Fruit fly (Drosophila melanogaster): ENCODE data around the gene beta-PheRS.

beta-PheRS gene

DNA sequence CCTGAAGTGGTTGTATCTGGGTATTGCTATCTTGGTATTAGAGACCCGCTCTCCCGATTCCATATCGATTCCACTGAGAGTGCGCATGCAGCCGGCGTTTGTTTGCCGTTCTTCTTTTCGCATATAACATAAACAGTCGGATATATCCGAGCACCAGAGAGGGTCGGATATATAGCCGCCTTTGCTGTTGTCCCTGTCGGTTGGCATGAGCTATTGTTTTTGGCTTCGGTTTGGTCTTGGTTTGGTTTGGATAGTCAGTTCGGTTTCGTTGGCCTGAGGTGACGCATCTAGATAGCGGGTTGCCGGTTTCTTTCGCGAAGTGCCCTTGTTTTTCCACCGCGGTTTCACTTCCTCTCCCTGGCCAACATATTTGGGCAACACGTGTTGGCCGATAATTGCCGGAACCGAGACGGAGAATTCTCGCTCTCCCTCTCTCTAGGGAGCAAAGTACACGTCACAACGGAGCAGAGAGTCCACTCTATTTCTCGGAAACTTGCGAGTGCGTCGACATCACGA is 20.4 kb upstream of the beta-PheRS start, which contains the start of gene Orct2 (continued):
- TF ChIP-seq fu2 (GFP tag; optimal IDR thresholded peaks at IDR 0.05) (no peak), CG1603 (tag; optimal IDR thresholded peaks at IDR 0.05) (no peak), Taf1 (GFP tag; IDR thresholded peaks at IDR 0.05) (no peak), CG11456 (GFP tag; IDR thresholded peaks at IDR 0.05) (no peak), chinmo (GFP tag; IDR thresholded peaks at IDR 0.05; ENCODE audit: partially characterized antibody) (peak; percentile 90; the same call in 3 of the 4 replicates), HmgD (GFP tag; optimal IDR thresholded peaks at IDR 0.05) (no peak), crol (GFP tag; IDR thresholded peaks at IDR 0.05) (peak; percentile 84), Stat92E (GFP tag; optimal IDR thresholded peaks at IDR 0.05) (peak in 1 of 3 experiments; percentile 4), CG4360 (GFP tag; IDR thresholded peaks at IDR 0.05) (no peak), CG11247 (GFP tag; IDR thresholded peaks at IDR 0.05) (no peak), lbe (GFP tag; optimal IDR thresholded peaks at IDR 0.05) (no peak), Hr3 (GFP tag; optimal IDR thresholded peaks at IDR 0.05) (no peak), mam (GFP tag; optimal IDR thresholded peaks at IDR 0.05) (no peak), lola (GFP tag; optimal IDR thresholded peaks at IDR 0.05) (no peak), D19B (GFP tag; optimal IDR thresholded peaks at IDR 0.05) (no peak), CG4617 (GFP tag; optimal IDR thresholded peaks at IDR 0.05; ENCODE audit: borderline replicate concordance) (no peak), CG10959 (GFP tag; IDR thresholded peaks at IDR 0.05) (no peak), Sox100B (GFP tag; optimal IDR thresholded peaks at IDR 0.05) (no peak), CG16863 (GFP tag; optimal IDR thresholded peaks at IDR 0.05) (no peak), CG13775 (GFP tag; optimal IDR thresholded peaks at IDR 0.05) (no peak), CG11695 (GFP tag; IDR thresholded peaks at IDR 0.05) (no peak), Pdp1 (GFP tag; optimal IDR thresholded peaks at IDR 0.05) (peak in 1 of 2 experiments; percentile 9), CG4730 (GFP tag; IDR thresholded peaks at IDR 0.05) (no peak), vfl (GFP tag; optimal IDR thresholded peaks at IDR 0.05) (no peak), her (GFP tag; optimal IDR thresholded peaks at IDR 0.05) (peak; percentile 8), CG7745 (tag; optimal IDR thresholded peaks at IDR 0.05) (no peak), CG12236 (GFP tag; optimal IDR thresholded peaks at IDR 0.05) (no peak), CG15696 (tag; optimal IDR thresholded peaks at IDR 0.05) (peak; percentile 16), NfI (GFP tag; optimal IDR thresholded peaks at IDR 0.05) (no peak), CG14710 (tag; optimal IDR thresholded peaks at IDR 0.05) (no peak), CG10543 (GFP tag; optimal IDR thresholded peaks at IDR 0.05) (peak; percentile 88), Ptx1 (GFP tag; IDR thresholded peaks at IDR 0.05) (no peak), CG31441 (GFP tag; IDR thresholded peaks at IDR 0.05) (no peak), CG10209 (GFP tag; optimal IDR thresholded peaks at IDR 0.05) (no peak), caup (GFP tag; optimal IDR thresholded peaks at IDR 0.05; ENCODE audit: severe bottlenecking) (peak; percentile 39), fd3F (GFP tag; optimal IDR thresholded peaks at IDR 0.05) (no peak), Fer1 (GFP tag; optimal IDR thresholded peaks at IDR 0.05) (peak; percentile 68), CG17186 (GFP tag; optimal IDR thresholded peaks at IDR 0.05) (no peak), tup (GFP tag; optimal IDR thresholded peaks at IDR 0.05) (no peak), Awh (GFP tag; IDR thresholded peaks at IDR 0.05) (no peak), ab (GFP tag; optimal IDR thresholded peaks at IDR 0.05) (no peak), Oli (tag; optimal IDR thresholded peaks at IDR 0.05) (no peak), Adf1 (GFP tag; IDR thresholded peaks at IDR 0.05) (peak; percentile 26; the same call in 1 of the 2 replicates), Doc3 (GFP tag; IDR thresholded peaks at IDR 0.05; ENCODE audit: partially characterized antibody) (no peak), CG31224 (GFP tag; IDR thresholded peaks at IDR 0.05) (no peak), Drgx (GFP tag; IDR thresholded peaks at IDR 0.05) (peak; percentile 35; the same call in 1 of the 2 replicates), CG2678 (tag; optimal IDR thresholded peaks at IDR 0.05) (no peak), CG12659 (GFP tag; optimal IDR thresholded peaks at IDR 0.05) (peak; percentile 1), CG12744 (GFP tag; optimal IDR thresholded peaks at IDR 0.05) (no peak), Dref (GFP tag; IDR thresholded peaks at IDR 0.05) (no peak)

Measured in whole organism, embryonic.